Worm (Caenorhabditis elegans) whole organism, early embryonic: Measurements from ENCODE around the gene Y51B9A.6.

ENCODE experiments used
- F13C5.2 ChIP-seq: sonication (generic microtip); optimal IDR thresholded peaks from 2 replicates; lab custom pipeline; 2017; ENCODE audit warnings: mild to moderate bottlenecking, missing genetic modification characterization, inconsistent platforms, missing compliant biosample characterization
- aly-1 ChIP-seq: sonication (generic microtip); optimal IDR thresholded peaks from 2 replicates; lab custom pipeline; 2016; ENCODE audit warnings: missing genetic modification characterization, missing compliant biosample characterization
- ama-1 ChIP-seq: fragments of 150-350 bp; optimal IDR thresholded peaks from 2 replicates; lab custom pipeline; 2014
- ceh-36 ChIP-seq: sonication (generic microtip); optimal IDR thresholded peaks from 2 replicates; lab custom pipeline; 2016; ENCODE audit warnings: missing genetic modification characterization, inconsistent platforms, missing compliant biosample characterization
- tra-4 ChIP-seq: sonication (generic microtip); optimal IDR thresholded peaks from 2 replicates; lab custom pipeline; 2017; ENCODE audit warnings: missing genetic modification characterization, missing compliant biosample characterization

DNA sequence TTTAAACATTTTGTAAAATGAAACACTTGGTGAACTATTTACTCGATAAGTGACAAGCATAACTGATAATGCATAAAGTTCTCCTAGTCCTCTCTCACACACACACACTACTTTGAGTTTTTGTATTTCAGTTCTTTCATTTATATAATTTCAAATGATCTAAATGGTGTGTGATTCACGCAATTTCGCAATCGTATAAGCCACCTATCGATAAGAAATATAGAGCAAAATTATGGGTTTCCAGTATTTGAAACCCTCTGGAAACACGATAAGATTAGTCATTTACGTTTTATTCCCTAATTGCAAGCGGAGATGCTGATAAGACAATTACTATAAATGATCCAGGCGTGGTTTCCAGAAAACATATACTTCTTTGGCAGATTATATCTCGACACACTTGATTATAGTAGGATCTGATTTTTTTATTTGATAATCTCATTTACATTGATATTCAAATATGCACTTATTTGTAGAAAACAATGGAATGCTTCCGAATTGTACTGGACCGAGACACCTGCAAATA lies 9.2 kb upstream of the Y51B9A.6 start, which contains the start of gene arrd-3:
- TF ChIP-seq ama-1: no peak
- TF ChIP-seq ceh-36: no peak
- no peak for TF ChIP-seq aly-1 (tag; lab: Kevin White, UChicago)
- no peak for TF ChIP-seq tra-4 (tag; lab: Kevin White, UChicago)
- TF ChIP-seq F13C5.2: no peak
